Fruit fly (Drosophila melanogaster) whole organism, embryonic: Measurements from ENCODE around the gene CG4577.

Source experiments
- CG11093 ChIP-seq: fragments of 200-800 bp; sonication (Bioruptor generic); IDR thresholded peaks from 3 replicates; pipeline ENCODE4 v1.3.6; 2022; ENCODE audit warnings: missing biosample characterization, missing genetic modification characterization
- CG12769 ChIP-seq: fragments of 200-800 bp; sonication (Bioruptor generic); optimal IDR thresholded peaks from 2 replicates; lab custom pipeline; 2019; ENCODE audit warnings: missing biosample characterization, mild to moderate bottlenecking, missing genetic modification characterization, moderate library complexity
- CG13424 ChIP-seq: fragments of 200-800 bp; sonication (Bioruptor generic); optimal IDR thresholded peaks from 2 replicates; lab custom pipeline; 2019; ENCODE audit warnings: missing biosample characterization, mild to moderate bottlenecking, missing genetic modification characterization, moderate library complexity
- CG14965 ChIP-seq: fragments of 200-800 bp; sonication (Bioruptor generic); optimal IDR thresholded peaks from 2 replicates; lab custom pipeline; 2016; ENCODE audit warnings: missing biosample characterization, missing genetic modification characterization, borderline replicate concordance
- CG16863 ChIP-seq: fragments of 200-800 bp; sonication (Bioruptor generic); optimal IDR thresholded peaks from 3 replicates; lab custom pipeline; 2016; ENCODE audit warnings: missing biosample characterization, missing genetic modification characterization
- CG17328 ChIP-seq: fragments of 200-800 bp; sonication (Bioruptor generic); IDR thresholded peaks from 2 replicates; pipeline ENCODE4 v1.3.6; 2022; ENCODE audit warnings: missing biosample characterization, missing genetic modification characterization
- CG17912 ChIP-seq: fragments of 200-800 bp; sonication (Bioruptor generic); optimal IDR thresholded peaks from 2 replicates; lab custom pipeline; 2018; ENCODE audit warnings: missing biosample characterization, mild to moderate bottlenecking, missing genetic modification characterization
- CG30403 ChIP-seq: fragments of 200-800 bp; sonication (Bioruptor generic); optimal IDR thresholded peaks from 3 replicates; lab custom pipeline; 2016; ENCODE audit warnings: missing biosample characterization, missing genetic modification characterization
- CG31388 ChIP-seq: fragments of 200-800 bp; sonication (Bioruptor generic); optimal IDR thresholded peaks from 2 replicates; lab custom pipeline; 2016; ENCODE audit warnings: missing biosample characterization, missing genetic modification characterization
- CG32532 ChIP-seq: fragments of 200-800 bp; sonication (Bioruptor generic); IDR thresholded peaks from 2 replicates; pipeline ENCODE4 v1.3.6; 2022; ENCODE audit warnings: missing biosample characterization, missing genetic modification characterization
- CG3407 ChIP-seq: fragments of 200-800 bp; sonication (Bioruptor generic); optimal IDR thresholded peaks from 2 replicates; lab custom pipeline; 2018; ENCODE audit warnings: missing biosample characterization, mild to moderate bottlenecking, missing genetic modification characterization
- CG34376 ChIP-seq: fragments of 200-800 bp; sonication (Bioruptor generic); optimal IDR thresholded peaks from 2 replicates; lab custom pipeline; 2018; ENCODE audit warnings: missing biosample characterization, mild to moderate bottlenecking, missing genetic modification characterization
- CG3726 ChIP-seq: fragments of 200-800 bp; sonication (Bioruptor generic); IDR thresholded peaks from 3 replicates; pipeline ENCODE4, ENCODE4 v1.3.6; 2022; ENCODE audit warnings: missing biosample characterization, missing genetic modification characterization
- CG4617 ChIP-seq: fragments of 200-800 bp; sonication (Bioruptor generic); optimal IDR thresholded peaks from 3 replicates; lab custom pipeline; 2016; ENCODE audit warnings: missing biosample characterization, missing genetic modification characterization, borderline replicate concordance
- CG7372 ChIP-seq: fragments of 200-800 bp; sonication (Bioruptor generic); IDR thresholded peaks from 2 replicates; pipeline ENCODE4 v1.3.6; 2022; ENCODE audit warnings: missing biosample characterization, missing genetic modification characterization
- D ChIP-seq, 2 experiments: fragments of 200-800 bp in 1 of 2; fragments of >200 bp in 1 of 2; sonication (Bioruptor generic) in 1 of 2; optimal IDR thresholded peaks; 2 replicates in 1 of 2; 3 replicates in 1 of 2; lab custom pipeline; 2017; ENCODE audit warnings: mild to moderate bottlenecking in 1 of 2, missing biosample characterization in 1 of 2, missing genetic modification characterization in 1 of 2, missing genetic modification reagents in 1 of 2
- Dad ChIP-seq: fragments of 200-800 bp; sonication (Bioruptor generic); optimal IDR thresholded peaks from 3 replicates; lab custom pipeline; 2016; ENCODE audit warnings: missing biosample characterization, missing genetic modification characterization
- Fer1 ChIP-seq: fragments of 200-800 bp; sonication (Bioruptor generic); optimal IDR thresholded peaks from 2 replicates; lab custom pipeline; 2017; ENCODE audit warnings: missing biosample characterization, mild to moderate bottlenecking, missing genetic modification characterization
- Fer3 ChIP-seq: fragments of 200-800 bp; sonication (Bioruptor generic); optimal IDR thresholded peaks from 2 replicates; lab custom pipeline; 2018; ENCODE audit warnings: missing biosample characterization, mild to moderate bottlenecking, missing genetic modification characterization, moderate library complexity
- Jarid2 ChIP-seq: fragments of 200-800 bp; sonication (Bioruptor generic); optimal IDR thresholded peaks from 3 replicates; lab custom pipeline; 2017; ENCODE audit warnings: mild to moderate bottlenecking, missing biosample characterization, missing genetic modification reagents, missing genetic modification characterization
- Mrtf ChIP-seq: fragments of 200-800 bp; sonication (Bioruptor generic); IDR thresholded peaks from 3 replicates; pipeline ENCODE4 v1.3.6; 2022; ENCODE audit warnings: missing biosample characterization, missing genetic modification characterization
- Nf-YC ChIP-seq: fragments of 200-800 bp; optimal IDR thresholded peaks from 3 replicates; lab custom pipeline; 2019; ENCODE audit warnings: missing biosample characterization, mild to moderate bottlenecking, missing genetic modification characterization, moderate library complexity
- ab ChIP-seq: fragments of 200-800 bp; sonication (Bioruptor generic); optimal IDR thresholded peaks from 2 replicates; lab custom pipeline; 2016; ENCODE audit warnings: missing biosample characterization, missing genetic modification characterization
- ac ChIP-seq: fragments of 200-800 bp; sonication (Bioruptor generic); optimal IDR thresholded peaks from 3 replicates; lab custom pipeline; 2017; ENCODE audit warnings: missing biosample characterization, mild to moderate bottlenecking, missing genetic modification characterization
- ash1 ChIP-seq: fragments of 200-800 bp; sonication (Bioruptor generic); optimal IDR thresholded peaks from 2 replicates; lab custom pipeline; 2018; ENCODE audit warnings: missing biosample characterization, mild to moderate bottlenecking, missing genetic modification characterization
- caup ChIP-seq: fragments of 200-800 bp; sonication (Bioruptor generic); optimal IDR thresholded peaks from 3 replicates; lab custom pipeline; 2017; ENCODE audit warnings: missing biosample characterization, mild to moderate bottlenecking, missing genetic modification characterization, moderate library complexity; ENCODE audit not compliant: severe bottlenecking
- cg ChIP-seq: fragments of 200-800 bp; sonication (Bioruptor generic); optimal IDR thresholded peaks from 3 replicates; lab custom pipeline; 2019; ENCODE audit warnings: missing biosample characterization, mild to moderate bottlenecking, missing genetic modification characterization, moderate library complexity
- dimm ChIP-seq: fragments of 200-800 bp; sonication (Bioruptor generic); IDR thresholded peaks from 2 replicates; pipeline ENCODE4 v1.3.6; 2022; ENCODE audit warnings: missing biosample characterization, missing genetic modification characterization
- dmrt99B ChIP-seq: fragments of 200-800 bp; sonication (Bioruptor generic); optimal IDR thresholded peaks from 2 replicates; lab custom pipeline; 2018; ENCODE audit warnings: missing biosample characterization, mild to moderate bottlenecking, missing genetic modification characterization, moderate library complexity
- fd3F ChIP-seq: fragments of 200-800 bp; sonication (Bioruptor generic); optimal IDR thresholded peaks from 2 replicates; lab custom pipeline; 2018; ENCODE audit warnings: missing biosample characterization, mild to moderate bottlenecking, missing genetic modification characterization, moderate library complexity
- fd64A ChIP-seq: fragments of 200-800 bp; sonication (Bioruptor generic); optimal IDR thresholded peaks from 3 replicates; lab custom pipeline; 2018; ENCODE audit warnings: missing biosample characterization, mild to moderate bottlenecking, missing genetic modification characterization
- fd96Cb ChIP-seq: fragments of 200-800 bp; sonication (Bioruptor generic); optimal IDR thresholded peaks from 2 replicates; lab custom pipeline; 2018; ENCODE audit warnings: missing biosample characterization, mild to moderate bottlenecking, missing genetic modification characterization, moderate library complexity
- fru ChIP-seq: fragments of >200 bp; optimal IDR thresholded peaks from 2 replicates; lab custom pipeline; 2017
- grau ChIP-seq: fragments of 200-800 bp; optimal IDR thresholded peaks from 3 replicates; lab custom pipeline; 2019; ENCODE audit warnings: missing biosample characterization, mild to moderate bottlenecking, missing genetic modification characterization, moderate library complexity
- ham ChIP-seq: fragments of 200-800 bp; sonication (Bioruptor generic); IDR thresholded peaks from 2 replicates; pipeline ENCODE4 v1.3.6; 2022; ENCODE audit warnings: missing biosample characterization, missing genetic modification characterization
- jumu ChIP-seq: fragments of 200-800 bp; sonication (Bioruptor generic); optimal IDR thresholded peaks from 3 replicates; lab custom pipeline; 2016; ENCODE audit warnings: missing biosample characterization, missing genetic modification characterization
- knrl ChIP-seq: fragments of 200-800 bp; sonication (Bioruptor generic); IDR thresholded peaks from 3 replicates; pipeline ENCODE4 v1.3.6; 2022; ENCODE audit warnings: missing biosample characterization, missing genetic modification characterization; ENCODE audit not compliant: partially characterized antibody
- lov ChIP-seq, 2 experiments: fragments of 200-800 bp in 1 of 2; fragments of >200 bp in 1 of 2; sonication (Bioruptor generic) in 1 of 2; IDR thresholded peaks in 1 of 2; optimal IDR thresholded peaks in 1 of 2; 2 replicates in 1 of 2; 3 replicates in 1 of 2; pipeline versions ENCODE4 v1.3.6 to Lab custom; 2017 to 2022; ENCODE audit warnings: missing biosample characterization in 1 of 2, missing genetic modification characterization in 1 of 2
- nerfin-2 ChIP-seq: fragments of 200-800 bp; sonication (Bioruptor generic); IDR thresholded peaks from 2 replicates; pipeline ENCODE4 v1.3.6; 2022; ENCODE audit warnings: missing biosample characterization, missing genetic modification characterization; ENCODE audit not compliant: partially characterized antibody
- prd ChIP-seq, 3 experiments: fragments of >200 bp in 2 of 3; fragments of 200-800 bp in 1 of 3; sonication (Bioruptor generic) in 1 of 3; optimal IDR thresholded peaks in 2 of 3; IDR thresholded peaks in 1 of 3; 2 replicates in 2 of 3; 3 replicates in 1 of 3; pipeline versions ENCODE4 v1.3.6 to Lab custom; 2017 to 2022; ENCODE audit warnings: missing biosample characterization in 1 of 3, missing genetic modification characterization in 1 of 3
- repo ChIP-seq: fragments of 200-800 bp; sonication (Bioruptor generic); optimal IDR thresholded peaks from 2 replicates; lab custom pipeline; 2016; ENCODE audit warnings: missing biosample characterization, missing genetic modification characterization
- ro ChIP-seq: fragments of 200-800 bp; sonication (Bioruptor generic); IDR thresholded peaks from 2 replicates; pipeline ENCODE4 v1.3.6; 2022; ENCODE audit warnings: missing biosample characterization, missing genetic modification characterization
- sens ChIP-seq: fragments of 200-800 bp; sonication (Bioruptor generic); peaks from one replicate; lab custom pipeline; 2016; ENCODE audit warnings: missing biosample characterization, missing genetic modification characterization
- tll ChIP-seq, 2 experiments: fragments of 200-800 bp in 1 of 2; fragments of >200 bp in 1 of 2; sonication (Bioruptor generic) in 1 of 2; optimal IDR thresholded peaks; 2 replicates each; lab custom pipeline; 2017 to 2019; ENCODE audit warnings: missing biosample characterization in 2 of 2, missing genetic modification characterization in 2 of 2, mild to moderate bottlenecking in 1 of 2, moderate library complexity in 1 of 2
- trem ChIP-seq: fragments of 200-800 bp; optimal IDR thresholded peaks from 3 replicates; lab custom pipeline; 2019; ENCODE audit warnings: missing biosample characterization, mild to moderate bottlenecking, missing genetic modification characterization, moderate library complexity
- ttk ChIP-seq: fragments of 200-800 bp; sonication (Bioruptor generic); IDR thresholded peaks from 2 replicates; pipeline ENCODE4 v2.1.2; 2022; ENCODE audit warnings: missing biosample characterization, missing genetic modification characterization
- wdn ChIP-seq: fragments of 200-800 bp; sonication (Bioruptor generic); IDR thresholded peaks from 2 replicates; pipeline ENCODE4 v1.3.6; 2022; ENCODE audit warnings: missing biosample characterization, missing genetic modification characterization
- wek ChIP-seq: fragments of 200-800 bp; sonication (Bioruptor generic); optimal IDR thresholded peaks from 3 replicates; lab custom pipeline; 2018; ENCODE audit warnings: missing biosample characterization, mild to moderate bottlenecking, missing genetic modification characterization, moderate library complexity
- z ChIP-seq: fragments of 200-800 bp; sonication (Bioruptor generic); IDR thresholded peaks from 3 replicates; pipeline ENCODE4 v1.3.6; 2022; ENCODE audit warnings: missing biosample characterization, missing genetic modification characterization
- zf30C ChIP-seq: fragments of 200-800 bp; sonication (Bioruptor generic); optimal IDR thresholded peaks from 3 replicates; lab custom pipeline; 2018; ENCODE audit warnings: missing biosample characterization, mild to moderate bottlenecking, missing genetic modification characterization

The CG4577 gene

DNA sequence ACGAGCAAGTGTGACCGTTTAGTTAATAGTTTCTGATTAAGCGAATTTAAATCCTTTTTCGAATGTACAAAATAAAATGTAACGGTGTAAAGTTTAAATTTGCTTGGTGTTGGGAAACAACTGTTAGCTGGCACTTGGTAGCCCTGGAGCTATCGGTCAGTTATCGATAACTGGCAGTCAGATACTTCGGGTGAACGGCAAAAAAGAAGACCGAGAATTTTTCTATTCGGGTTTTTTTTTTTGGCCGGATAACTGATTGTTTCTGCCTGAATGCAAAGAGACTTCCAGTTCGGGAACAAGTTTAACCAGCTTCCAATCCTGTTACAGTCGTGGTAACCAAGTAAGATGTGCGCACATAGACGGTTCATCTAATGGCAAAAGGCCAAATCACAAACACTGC lies 43.0 kb downstream of the CG4577 start, which contains the start of gene CG4896 (continued):
- TF ChIP-seq Dad (GFP tag; lab: Kevin White, UChicago) (no peak), CG16863 (GFP tag; lab: Kevin White, UChicago) (no peak), knrl (GFP tag; lab: Robert Waterston, UW) (peak; percentile 48; the same call in 2 of the 3 replicates), CG3726 (GFP tag; lab: Robert Waterston, UW) (no peak), ttk (GFP tag; lab: Robert Waterston, UW) (no peak), CG13424 (no peak), CG31388 (GFP tag; lab: Kevin White, UChicago) (no peak), CG17328 (no peak), wek (no peak), CG11093 (GFP tag; lab: Robert Waterston, UW) (no peak), fd64A (GFP tag; lab: Kevin White, UChicago) (no peak), CG7372 (GFP tag; lab: Robert Waterston, UW) (no peak), CG34376 (GFP tag; lab: Kevin White, UChicago) (peak; percentile 7), caup (GFP tag; lab: Kevin White, UChicago) (no peak), ro (no peak), dimm (GFP tag; lab: Robert Waterston, UW) (no peak), ac (GFP tag; lab: Kevin White, UChicago) (no peak), CG3407 (GFP tag; lab: Kevin White, UChicago) (no peak), tll (GFP tag; optimal IDR thresholded peaks at IDR 0.05; lab: Kevin White, UChicago) (no peak), jumu (GFP tag; lab: Kevin White, UChicago) (no peak), Jarid2 (GFP tag; lab: Kevin White, UChicago) (no peak), z (GFP tag; lab: Robert Waterston, UW) (no peak), sens (GFP tag; lab: Kevin White, UChicago) (no peak), trem (no peak), CG4617 (GFP tag; lab: Kevin White, UChicago) (peak; percentile 80), CG32532 (GFP tag; lab: Robert Waterston, UW) (no peak), ham (GFP tag; lab: Robert Waterston, UW) (no peak), fd96Cb (no peak), Fer1 (GFP tag; lab: Kevin White, UChicago) (no peak), CG17912 (GFP tag; lab: Kevin White, UChicago) (no peak), CG12769 (no peak), CG30403 (GFP tag; lab: Kevin White, UChicago) (no peak), Fer3 (tag; lab: Kevin White, UChicago) (no peak), zf30C (GFP tag; lab: Kevin White, UChicago) (no peak), D (optimal IDR thresholded peaks at IDR 0.05; lab: Kevin White, UChicago) (no peak), D (GFP tag; optimal IDR thresholded peaks at IDR 0.05; lab: Kevin White, UChicago) (no peak), cg (GFP tag; lab: Kevin White, UChicago) (no peak), repo (GFP tag; lab: Kevin White, UChicago) (no peak), CG14965 (GFP tag; lab: Kevin White, UChicago) (no peak), fru (lab: Kevin White, UChicago) (no peak), nerfin-2 (GFP tag; lab: Robert Waterston, UW) (peak; percentile 62), lov (optimal IDR thresholded peaks at IDR 0.05; lab: Kevin White, UChicago) (no peak), lov (GFP tag; IDR thresholded peaks at IDR 0.05; lab: Robert Waterston, UW) (no peak), dmrt99B (tag; lab: Kevin White, UChicago) (no peak), wdn (GFP tag; lab: Robert Waterston, UW) (no peak), Mrtf (GFP tag; lab: Robert Waterston, UW) (no peak), ab (GFP tag; lab: Kevin White, UChicago) (no peak), grau (tag; lab: Kevin White, UChicago) (no peak), fd3F (GFP tag; lab: Kevin White, UChicago) (no peak), prd (optimal IDR thresholded peaks at IDR 0.05; lab: Kevin White, UChicago) (no peak), prd (GFP tag; IDR thresholded peaks at IDR 0.05; lab: Robert Waterston, UW) (no peak), Nf-YC (no peak), ash1 (no peak)
